Fruit fly (Drosophila melanogaster) whole organism, embryonic: ENCODE measurements around the gene SP555.
A peak's percentile ranks its signal among the peaks of the same experiment; 100 is the strongest.

Experiments
- Atf-2 ChIP-seq: fragments of 200-800 bp; sonication (Bioruptor generic); optimal IDR thresholded peaks from 2 replicates; lab custom pipeline; 2016; ENCODE audit warnings: missing biosample characterization, missing genetic modification characterization
- Bdp1 ChIP-seq: fragments of 200-800 bp; sonication (Bioruptor generic); optimal IDR thresholded peaks from 3 replicates; lab custom pipeline; 2016; ENCODE audit warnings: missing biosample characterization, missing genetic modification characterization
- CG11398 ChIP-seq: fragments of 200-800 bp; sonication (Bioruptor generic); optimal IDR thresholded peaks from 2 replicates; lab custom pipeline; 2016; ENCODE audit warnings: missing biosample characterization, missing genetic modification characterization
- CG11456 ChIP-seq: fragments of 200-800 bp; sonication (Bioruptor generic); IDR thresholded peaks from 3 replicates; pipeline ENCODE4 v1.3.6; 2022; ENCODE audit warnings: missing biosample characterization, missing genetic modification characterization
- CG1233 ChIP-seq: fragments of 200-800 bp; sonication (Bioruptor generic); optimal IDR thresholded peaks from 4 replicates; lab custom pipeline; 2018; ENCODE audit warnings: missing biosample characterization, mild to moderate bottlenecking, missing genetic modification characterization
- CG12744 ChIP-seq: fragments of 200-800 bp; sonication (Bioruptor generic); optimal IDR thresholded peaks from 2 replicates; lab custom pipeline; 2016; ENCODE audit warnings: missing biosample characterization, missing genetic modification characterization
- CG15011 ChIP-seq: fragments of 200-800 bp; sonication (Bioruptor generic); optimal IDR thresholded peaks from 3 replicates; lab custom pipeline; 2018; ENCODE audit warnings: missing biosample characterization, mild to moderate bottlenecking, missing genetic modification characterization
- CG15073 ChIP-seq: fragments of 200-800 bp; sonication (Bioruptor generic); optimal IDR thresholded peaks from 2 replicates; lab custom pipeline; 2016; ENCODE audit warnings: missing biosample characterization, missing genetic modification characterization
- CG16813 ChIP-seq: fragments of 200-800 bp; sonication (Bioruptor generic); IDR thresholded peaks from 3 replicates; pipeline ENCODE4 v1.3.6; 2022; ENCODE audit warnings: missing biosample characterization, missing genetic modification characterization; ENCODE audit not compliant: partially characterized antibody
- CG16863 ChIP-seq: fragments of 200-800 bp; sonication (Bioruptor generic); optimal IDR thresholded peaks from 3 replicates; lab custom pipeline; 2016; ENCODE audit warnings: missing biosample characterization, missing genetic modification characterization
- CG17912 ChIP-seq: fragments of 200-800 bp; sonication (Bioruptor generic); optimal IDR thresholded peaks from 2 replicates; lab custom pipeline; 2018; ENCODE audit warnings: missing biosample characterization, mild to moderate bottlenecking, missing genetic modification characterization
- CG1832 ChIP-seq: fragments of 200-800 bp; sonication (Bioruptor generic); optimal IDR thresholded peaks from 2 replicates; lab custom pipeline; 2017; ENCODE audit warnings: missing biosample characterization, mild to moderate bottlenecking, missing genetic modification characterization, inconsistent platforms
- CG43689 ChIP-seq: fragments of 200-800 bp; sonication (Bioruptor generic); IDR thresholded peaks from 2 replicates; pipeline ENCODE4 v1.3.6; 2022; ENCODE audit warnings: missing biosample characterization, missing genetic modification characterization
- CG4707 ChIP-seq: fragments of 200-800 bp; sonication (Bioruptor generic); optimal IDR thresholded peaks from 2 replicates; lab custom pipeline; 2018; ENCODE audit warnings: missing biosample characterization, mild to moderate bottlenecking, missing genetic modification characterization, moderate library complexity
- CG6654 ChIP-seq: fragments of 200-800 bp; sonication (Bioruptor generic); optimal IDR thresholded peaks from 2 replicates; lab custom pipeline; 2017; ENCODE audit warnings: missing biosample characterization, mild to moderate bottlenecking, missing genetic modification characterization
- CG7928 ChIP-seq: fragments of 200-800 bp; sonication (Bioruptor generic); optimal IDR thresholded peaks from 2 replicates; lab custom pipeline; 2017; ENCODE audit warnings: missing biosample characterization, mild to moderate bottlenecking, missing genetic modification characterization
- CG8359 ChIP-seq: fragments of 200-800 bp; sonication (Bioruptor generic); optimal IDR thresholded peaks from 2 replicates; lab custom pipeline; 2017; ENCODE audit warnings: missing biosample characterization, mild to moderate bottlenecking, missing genetic modification characterization, borderline replicate concordance
- Camta ChIP-seq: fragments of 200-800 bp; sonication (Bioruptor generic); optimal IDR thresholded peaks from 2 replicates; lab custom pipeline; 2016; ENCODE audit warnings: missing biosample characterization, missing genetic modification characterization
- Chrac-16 ChIP-seq: fragments of 200-800 bp; sonication (Bioruptor generic); optimal IDR thresholded peaks from 3 replicates; lab custom pipeline; 2016; ENCODE audit warnings: missing biosample characterization, missing genetic modification characterization
- Drgx ChIP-seq: fragments of 200-800 bp; sonication (Bioruptor generic); IDR thresholded peaks from 2 replicates; pipeline ENCODE4 v1.3.6; 2022; ENCODE audit warnings: missing biosample characterization, missing genetic modification characterization
- Gsc ChIP-seq: fragments of 200-800 bp; sonication (Bioruptor generic); IDR thresholded peaks from 2 replicates; pipeline ENCODE4 v1.3.6; 2022; ENCODE audit warnings: missing biosample characterization, missing genetic modification characterization
- HLH4C ChIP-seq: fragments of 200-800 bp; sonication (Bioruptor generic); IDR thresholded peaks from 3 replicates; pipeline ENCODE4 v1.3.6; 2022; ENCODE audit warnings: missing biosample characterization, missing genetic modification characterization; ENCODE audit not compliant: partially characterized antibody
- Jarid2 ChIP-seq: fragments of 200-800 bp; sonication (Bioruptor generic); optimal IDR thresholded peaks from 3 replicates; lab custom pipeline; 2017; ENCODE audit warnings: mild to moderate bottlenecking, missing biosample characterization, missing genetic modification reagents, missing genetic modification characterization
- Lpt ChIP-seq: fragments of >200 bp; optimal IDR thresholded peaks from 2 replicates; lab custom pipeline; 2018; ENCODE audit warnings: missing biosample characterization, missing genetic modification characterization
- Mad ChIP-seq: fragments of 200-800 bp; sonication (Bioruptor generic); optimal IDR thresholded peaks from 2 replicates; lab custom pipeline; 2016; ENCODE audit warnings: missing biosample characterization, missing genetic modification characterization
- Mes4 ChIP-seq: fragments of 200-800 bp; sonication (Bioruptor generic); optimal IDR thresholded peaks from 2 replicates; lab custom pipeline; 2016; ENCODE audit warnings: missing biosample characterization, missing genetic modification characterization
- Mrtf ChIP-seq: fragments of 200-800 bp; sonication (Bioruptor generic); IDR thresholded peaks from 3 replicates; pipeline ENCODE4 v1.3.6; 2022; ENCODE audit warnings: missing biosample characterization, missing genetic modification characterization
- Scr ChIP-seq: fragments of 200-800 bp; sonication (Bioruptor generic); IDR thresholded peaks from 2 replicates; pipeline ENCODE4 v1.3.6; 2022; ENCODE audit warnings: missing biosample characterization, missing genetic modification characterization; ENCODE audit not compliant: partially characterized antibody
- Stat92E ChIP-seq, 3 experiments: fragments of >200 bp in 2 of 3; fragments of 200-800 bp in 1 of 3; sonication (Bioruptor generic) in 1 of 3; optimal IDR thresholded peaks; 2 replicates each; lab custom pipeline; 2017 to 2019; ENCODE audit warnings: missing biosample characterization in 3 of 3, missing genetic modification characterization in 3 of 3, mild to moderate bottlenecking in 1 of 3, moderate library complexity in 1 of 3
- corto ChIP-seq: fragments of 200-800 bp; sonication (Bioruptor generic); optimal IDR thresholded peaks from 2 replicates; lab custom pipeline; 2016; ENCODE audit warnings: missing biosample characterization, mild to moderate bottlenecking, missing genetic modification characterization, moderate library complexity
- dysf ChIP-seq: fragments of 200-800 bp; sonication (Bioruptor generic); IDR thresholded peaks from 3 replicates; pipeline ENCODE4 v1.3.6; 2022; ENCODE audit warnings: missing biosample characterization, missing genetic modification characterization
- ftz-f1 ChIP-seq: fragments of 200-800 bp; sonication (Bioruptor generic); optimal IDR thresholded peaks from 2 replicates; lab custom pipeline; 2016; ENCODE audit warnings: missing biosample characterization, missing genetic modification characterization
- gcm2 ChIP-seq: fragments of 200-800 bp; sonication (Bioruptor generic); optimal IDR thresholded peaks from 2 replicates; lab custom pipeline; 2016; ENCODE audit warnings: missing biosample characterization, missing genetic modification characterization
- gem ChIP-seq: fragments of 200-800 bp; sonication (Bioruptor generic); optimal IDR thresholded peaks from 2 replicates; lab custom pipeline; 2019; ENCODE audit warnings: missing biosample characterization, mild to moderate bottlenecking, missing genetic modification characterization, moderate library complexity
- insv ChIP-seq, 2 experiments: fragments of 200-800 bp; sonication (Bioruptor generic); optimal IDR thresholded peaks; 3 replicates each; lab custom pipeline; 2016 to 2018; ENCODE audit warnings: missing biosample characterization in 2 of 2, missing genetic modification characterization in 2 of 2
- knrl ChIP-seq: fragments of 200-800 bp; sonication (Bioruptor generic); IDR thresholded peaks from 3 replicates; pipeline ENCODE4 v1.3.6; 2022; ENCODE audit warnings: missing biosample characterization, missing genetic modification characterization; ENCODE audit not compliant: partially characterized antibody
- lilli ChIP-seq: fragments of 200-800 bp; sonication (Bioruptor generic); optimal IDR thresholded peaks from 3 replicates; lab custom pipeline; 2016; ENCODE audit warnings: missing biosample characterization, missing genetic modification characterization
- onecut ChIP-seq: fragments of 200-800 bp; sonication (Bioruptor generic); IDR thresholded peaks from 2 replicates; pipeline ENCODE4 v1.3.6; 2022; ENCODE audit warnings: missing biosample characterization, missing genetic modification characterization
- pita ChIP-seq: fragments of 200-800 bp; sonication (Bioruptor generic); optimal IDR thresholded peaks from 2 replicates; lab custom pipeline; 2017; ENCODE audit warnings: missing biosample characterization, mild to moderate bottlenecking, missing genetic modification characterization
- run ChIP-seq: fragments of 200-800 bp; sonication (Bioruptor generic); optimal IDR thresholded peaks from 3 replicates; lab custom pipeline; 2018; ENCODE audit warnings: missing biosample characterization, mild to moderate bottlenecking, missing genetic modification characterization
- stc ChIP-seq: fragments of 200-800 bp; sonication (Bioruptor generic); IDR thresholded peaks from 2 replicates; pipeline ENCODE4 v1.3.6; 2022; ENCODE audit warnings: missing biosample characterization, missing genetic modification characterization
- toy ChIP-seq: fragments of 200-800 bp; sonication (Bioruptor generic); IDR thresholded peaks from 2 replicates; pipeline ENCODE4 v1.3.6; 2022; ENCODE audit warnings: missing biosample characterization, missing genetic modification characterization
- twi ChIP-seq: fragments of 200-800 bp; optimal IDR thresholded peaks from 2 replicates; lab custom pipeline; 2019; ENCODE audit warnings: missing biosample characterization, mild to moderate bottlenecking, missing genetic modification characterization, moderate library complexity
- unc-4 ChIP-seq: fragments of 200-800 bp; sonication (Bioruptor generic); IDR thresholded peaks from 2 replicates; pipeline ENCODE4 v1.3.6; 2022; ENCODE audit warnings: missing biosample characterization, missing genetic modification characterization; ENCODE audit not compliant: partially characterized antibody
- usp ChIP-seq: fragments of >200 bp; optimal IDR thresholded peaks from 2 replicates; lab custom pipeline; 2017; ENCODE audit warnings: missing biosample characterization, missing genetic modification characterization
- vnd ChIP-seq: fragments of 200-800 bp; sonication (Bioruptor generic); IDR thresholded peaks from 3 replicates; pipeline ENCODE4 v1.3.6; 2022; ENCODE audit warnings: missing biosample characterization, missing genetic modification characterization; ENCODE audit not compliant: partially characterized antibody
- wek ChIP-seq: fragments of 200-800 bp; sonication (Bioruptor generic); optimal IDR thresholded peaks from 3 replicates; lab custom pipeline; 2018; ENCODE audit warnings: missing biosample characterization, mild to moderate bottlenecking, missing genetic modification characterization, moderate library complexity
- z ChIP-seq: fragments of 200-800 bp; sonication (Bioruptor generic); IDR thresholded peaks from 3 replicates; pipeline ENCODE4 v1.3.6; 2022; ENCODE audit warnings: missing biosample characterization, missing genetic modification characterization
- zen2 ChIP-seq: fragments of 200-800 bp; sonication (Bioruptor generic); IDR thresholded peaks from 3 replicates; pipeline ENCODE4 v1.3.6; 2022; ENCODE audit warnings: missing biosample characterization, missing genetic modification characterization; ENCODE audit not compliant: partially characterized antibody

Gene SP555

dm6 chr2L:5044892-5045619, 7.5 kb downstream of the SP555 start (continued):
- TF ChIP-seq knrl, result no peak; the same call in 2 of the 3 replicates
- TF ChIP-seq CG8359 (GFP tag; lab: Kevin White, UChicago), result peak; percentile 52
- TF ChIP-seq Chrac-16, result no peak
- TF ChIP-seq CG15073 (GFP tag; lab: Kevin White, UChicago), result peak; percentile 97
- TF ChIP-seq CG11456 (GFP tag; lab: Robert Waterston, UW), result peak; percentile 79; the same call in 2 of the 3 replicates
- TF ChIP-seq Mad (GFP tag; lab: Kevin White, UChicago), result peak; percentile 40
- peak; percentile 41; the same call in 1 of the 2 replicates for TF ChIP-seq stc (GFP tag; lab: Robert Waterston, UW)
- TF ChIP-seq z (GFP tag; lab: Robert Waterston, UW), result no peak
- TF ChIP-seq CG11398, result no peak
- no peak for TF ChIP-seq Gsc (GFP tag; lab: Robert Waterston, UW)
- TF ChIP-seq unc-4, result no peak
- peak; percentile 21 for TF ChIP-seq CG15011
- TF ChIP-seq gcm2, result no peak
- peak; percentile 35 for TF ChIP-seq Camta (GFP tag; lab: Kevin White, UChicago)
- no peak for TF ChIP-seq CG1832 (GFP tag; lab: Kevin White, UChicago)
- peak; percentile 26 for TF ChIP-seq CG7928 (GFP tag; lab: Kevin White, UChicago)
- TF ChIP-seq CG43689 (GFP tag; lab: Robert Waterston, UW), result no peak
- no peak for TF ChIP-seq vnd
- no peak for TF ChIP-seq HLH4C (GFP tag; lab: Robert Waterston, UW)
- TF ChIP-seq CG12744 (GFP tag; lab: Kevin White, UChicago), result no peak
- peak; percentile 19 for TF ChIP-seq CG1233 (GFP tag; lab: Kevin White, UChicago)
- no peak for TF ChIP-seq Scr
- no peak for TF ChIP-seq CG4707
- TF ChIP-seq corto (GFP tag; lab: Kevin White, UChicago), result no peak
- TF ChIP-seq insv (GFP tag; optimal IDR thresholded peaks at IDR 0.05; lab: Kevin White, UChicago), result no peak
- no peak for TF ChIP-seq CG16813 (GFP tag; lab: Robert Waterston, UW)
- no peak for TF ChIP-seq Bdp1 (GFP tag; lab: Kevin White, UChicago)
- TF ChIP-seq dysf (GFP tag; lab: Robert Waterston, UW), result peak; percentile 44; the same call in 1 of the 3 replicates
- no peak for TF ChIP-seq CG17912 (GFP tag; lab: Kevin White, UChicago)
- peak; percentile 24 for TF ChIP-seq run
- peak; percentile 38 for TF ChIP-seq Drgx
- peak; percentile 66 for TF ChIP-seq gem
- no peak for TF ChIP-seq Mrtf
- TF ChIP-seq Mes4 (GFP tag; lab: Kevin White, UChicago), result no peak
- peak; percentile 52 for TF ChIP-seq CG16863 (GFP tag; lab: Kevin White, UChicago)
- peak; percentile 33 for TF ChIP-seq onecut
- TF ChIP-seq usp (GFP tag; lab: Kevin White, UChicago), result no peak
- TF ChIP-seq pita, result no peak
- no peak for TF ChIP-seq twi (tag; lab: Kevin White, UChicago)
- no peak for TF ChIP-seq CG6654 (GFP tag; lab: Kevin White, UChicago)
- peak; percentile 29 for TF ChIP-seq Jarid2 (GFP tag; lab: Kevin White, UChicago)
- peak; percentile 57 for TF ChIP-seq lilli (GFP tag; lab: Kevin White, UChicago)
- TF ChIP-seq Atf-2 (GFP tag; lab: Kevin White, UChicago), result peak; percentile 13
- TF ChIP-seq Stat92E (GFP tag; optimal IDR thresholded peaks at IDR 0.05; lab: Kevin White, UChicago), result no peak
- TF ChIP-seq Lpt, result no peak
- TF ChIP-seq ftz-f1 (GFP tag; lab: Kevin White, UChicago), result peak; percentile 43
- TF ChIP-seq toy (GFP tag; lab: Robert Waterston, UW), result no peak
- TF ChIP-seq wek (GFP tag; lab: Kevin White, UChicago), result no peak
- no peak for TF ChIP-seq zen2 (GFP tag; lab: Robert Waterston, UW)
